Fruit fly (Drosophila melanogaster): Measurements from ENCODE around the gene CG6650.

CG6650 gene

dm6 chr3L:14071621-14072020 lies 40.4 kb downstream of the CG6650 start, which contains the start of gene Pex1 (continued):
- TF ChIP-seq dysf (GFP tag; IDR thresholded peaks at IDR 0.05) (no peak), CG10959 (GFP tag; IDR thresholded peaks at IDR 0.05) (no peak), Trl (optimal IDR thresholded peaks at IDR 0.05) (no peak), Trl (GFP tag; optimal IDR thresholded peaks at IDR 0.05) (peak; percentile 15), Asciz (GFP tag; optimal IDR thresholded peaks at IDR 0.05) (no peak), CG12236 (GFP tag; optimal IDR thresholded peaks at IDR 0.05) (no peak), CG3995 (GFP tag; optimal IDR thresholded peaks at IDR 0.05) (peak; percentile 91), ato (GFP tag; IDR thresholded peaks at IDR 0.05; ENCODE audit: partially characterized antibody) (peak; percentile 53; the same call in 1 of the 2 replicates), Side (GFP tag; optimal IDR thresholded peaks at IDR 0.05) (no peak), CG11456 (GFP tag; IDR thresholded peaks at IDR 0.05) (0 out of 3 replicates have a peak, but pooled peaks have one; percentile 60), Dbx (GFP tag; IDR thresholded peaks at IDR 0.05) (peak; percentile 58; the same call in 2 of the 3 replicates), jumu (GFP tag; optimal IDR thresholded peaks at IDR 0.05) (no peak), HmgZ (tag; optimal IDR thresholded peaks at IDR 0.05) (peak; percentile 37), klu (GFP tag; IDR thresholded peaks at IDR 0.05) (no peak), CG14014 (GFP tag; IDR thresholded peaks at IDR 0.05) (peak; percentile 14; the same call in 1 of the 2 replicates), CG9727 (GFP tag; optimal IDR thresholded peaks at IDR 0.05) (peak; percentile 20), Sin3A (optimal IDR thresholded peaks at IDR 0.05) (peak; percentile 55), vnd (GFP tag; IDR thresholded peaks at IDR 0.05; ENCODE audit: partially characterized antibody) (peak; percentile 71), pfk (GFP tag; optimal IDR thresholded peaks at IDR 0.05) (no peak), CG17186 (GFP tag; optimal IDR thresholded peaks at IDR 0.05) (peak; percentile 74), ewg (GFP tag; optimal IDR thresholded peaks at IDR 0.05) (no peak), Dref (GFP tag; IDR thresholded peaks at IDR 0.05) (peak; percentile 41), Bgb (GFP tag; IDR thresholded peaks at IDR 0.05; ENCODE audit: partially characterized antibody) (peak; percentile 80), CG31441 (GFP tag; IDR thresholded peaks at IDR 0.05) (no peak; the same call in 1 of the 2 replicates), inv (GFP tag; IDR thresholded peaks at IDR 0.05; ENCODE audit: partially characterized antibody) (peak; percentile 66), gsb-n (tag; optimal IDR thresholded peaks at IDR 0.05) (peak; percentile 4), CG12104 (GFP tag; optimal IDR thresholded peaks at IDR 0.05) (no peak), CG9609 (GFP tag; optimal IDR thresholded peaks at IDR 0.05) (no peak), Dll (GFP tag; IDR thresholded peaks at IDR 0.05; ENCODE audit: partially characterized antibody) (peak; percentile 86), MTF-1 (GFP tag; optimal IDR thresholded peaks at IDR 0.05; ENCODE audit: borderline replicate concordance) (no peak), Myb (GFP tag; optimal IDR thresholded peaks at IDR 0.05) (peak; percentile 94), salm (tag; optimal IDR thresholded peaks at IDR 0.05) (no peak), prd (optimal IDR thresholded peaks at IDR 0.05) (no peak), prd (GFP tag; IDR thresholded peaks at IDR 0.05) (0 out of 3 replicates have a peak, but pooled peaks have one; percentile 18), hbn (GFP tag; IDR thresholded peaks at IDR 0.05; ENCODE audit: partially characterized antibody) (peak; percentile 70), CG7839 (tag; optimal IDR thresholded peaks at IDR 0.05) (no peak), Ada2b (GFP tag; IDR thresholded peaks at IDR 0.05) (peak; percentile 47), E2f1 (GFP tag; IDR thresholded peaks at IDR 0.05) (no peak), CG11695 (GFP tag; IDR thresholded peaks at IDR 0.05) (no peak; the same call in 2 of the 3 replicates), CG11504 (tag; optimal IDR thresholded peaks at IDR 0.05) (no peak), CG14710 (tag; optimal IDR thresholded peaks at IDR 0.05) (peak; percentile 40), gcm2 (GFP tag; optimal IDR thresholded peaks at IDR 0.05) (no peak), CG13287 (GFP tag; IDR thresholded peaks at IDR 0.05; ENCODE audit: partially characterized antibody) (peak; percentile 90), Hr51 (GFP tag; optimal IDR thresholded peaks at IDR 0.05) (peak in 1 of 2 experiments; percentile 8), Camta (GFP tag; optimal IDR thresholded peaks at IDR 0.05) (no peak)

Measured in whole organism, embryonic.